Fruit fly (Drosophila melanogaster) whole organism, embryonic: ENCODE data around the gene CG32202.

ENCODE experiments used
- Blimp-1 ChIP-seq: fragments of 200-800 bp; sonication (Bioruptor generic); optimal IDR thresholded peaks from 3 replicates; lab custom pipeline; 2018; ENCODE audit warnings: missing biosample characterization, missing genetic modification characterization, mild to moderate bottlenecking, moderate library complexity, missing genetic modification reagents
- CG10147 ChIP-seq: fragments of 200-800 bp; sonication (Bioruptor generic); optimal IDR thresholded peaks from 2 replicates; lab custom pipeline; 2019; ENCODE audit warnings: missing biosample characterization, mild to moderate bottlenecking, missing genetic modification characterization, moderate library complexity
- CG10431 ChIP-seq: fragments of 200-800 bp; sonication (Bioruptor generic); optimal IDR thresholded peaks from 3 replicates; lab custom pipeline; 2018; ENCODE audit warnings: missing biosample characterization, mild to moderate bottlenecking, missing genetic modification characterization
- CG13287 ChIP-seq: fragments of 200-800 bp; sonication (Bioruptor generic); IDR thresholded peaks from 2 replicates; pipeline ENCODE4 v1.3.6; 2022; ENCODE audit warnings: missing biosample characterization, missing genetic modification characterization; ENCODE audit not compliant: partially characterized antibody
- CG13775 ChIP-seq: fragments of 200-800 bp; sonication (Bioruptor generic); optimal IDR thresholded peaks from 3 replicates; lab custom pipeline; 2017; ENCODE audit warnings: missing biosample characterization, mild to moderate bottlenecking, missing genetic modification characterization
- CG15269 ChIP-seq: fragments of 200-800 bp; sonication (Bioruptor generic); optimal IDR thresholded peaks from 2 replicates; lab custom pipeline; 2018; ENCODE audit warnings: missing biosample characterization, mild to moderate bottlenecking, missing genetic modification characterization, moderate library complexity
- CG1602 ChIP-seq: fragments of 200-800 bp; sonication (Bioruptor generic); optimal IDR thresholded peaks from 3 replicates; lab custom pipeline; 2016; ENCODE audit warnings: missing biosample characterization, missing genetic modification characterization
- CG1603 ChIP-seq: fragments of 200-800 bp; sonication (Bioruptor generic); optimal IDR thresholded peaks from 2 replicates; lab custom pipeline; 2019; ENCODE audit warnings: missing biosample characterization, mild to moderate bottlenecking, missing genetic modification characterization, moderate library complexity
- CG16779 ChIP-seq: fragments of 200-800 bp; sonication (Bioruptor generic); IDR thresholded peaks from 2 replicates; pipeline ENCODE4 v1.3.6; 2022; ENCODE audit warnings: missing biosample characterization, missing genetic modification characterization
- CG17568 ChIP-seq: fragments of 200-800 bp; sonication (Bioruptor generic); optimal IDR thresholded peaks from 2 replicates; lab custom pipeline; 2018; ENCODE audit warnings: missing biosample characterization, mild to moderate bottlenecking, missing genetic modification characterization, moderate library complexity
- CG2199 ChIP-seq: fragments of 200-800 bp; sonication (Bioruptor generic); IDR thresholded peaks from 3 replicates; pipeline ENCODE4 v1.3.6; 2022; ENCODE audit warnings: missing biosample characterization, missing genetic modification characterization
- CG2678 ChIP-seq: fragments of 200-800 bp; sonication (Bioruptor generic); optimal IDR thresholded peaks from 3 replicates; lab custom pipeline; 2019; ENCODE audit warnings: missing biosample characterization, mild to moderate bottlenecking, missing genetic modification characterization, moderate library complexity
- CG32532 ChIP-seq: fragments of 200-800 bp; sonication (Bioruptor generic); IDR thresholded peaks from 2 replicates; pipeline ENCODE4 v1.3.6; 2022; ENCODE audit warnings: missing biosample characterization, missing genetic modification characterization
- CG3281 ChIP-seq: fragments of 200-800 bp; sonication (Bioruptor generic); optimal IDR thresholded peaks from 3 replicates; lab custom pipeline; 2017; ENCODE audit warnings: missing biosample characterization, mild to moderate bottlenecking, missing genetic modification characterization
- CG3726 ChIP-seq: fragments of 200-800 bp; sonication (Bioruptor generic); IDR thresholded peaks from 3 replicates; pipeline ENCODE4, ENCODE4 v1.3.6; 2022; ENCODE audit warnings: missing biosample characterization, missing genetic modification characterization
- CG4820 ChIP-seq: fragments of 200-800 bp; sonication (Bioruptor generic); optimal IDR thresholded peaks from 3 replicates; lab custom pipeline; 2016; ENCODE audit warnings: missing biosample characterization, missing genetic modification characterization
- CG6175 ChIP-seq: fragments of 200-800 bp; sonication (Bioruptor generic); IDR thresholded peaks from 3 replicates; pipeline ENCODE4 v1.3.6; 2022; ENCODE audit warnings: missing biosample characterization, missing genetic modification characterization
- CG6254 ChIP-seq: fragments of 200-800 bp; sonication (Bioruptor generic); optimal IDR thresholded peaks from 3 replicates; lab custom pipeline; 2017; ENCODE audit warnings: mild to moderate bottlenecking, missing biosample characterization, missing genetic modification reagents, missing genetic modification characterization
- CG6854 ChIP-seq: fragments of 200-800 bp; sonication (Bioruptor generic); optimal IDR thresholded peaks from 3 replicates; lab custom pipeline; 2017; ENCODE audit warnings: missing biosample characterization, mild to moderate bottlenecking, missing genetic modification characterization
- CG8290 ChIP-seq, 3 experiments: fragments of 200-800 bp; sonication (Bioruptor generic); optimal IDR thresholded peaks; 2 replicates each; lab custom pipeline; 2016 to 2019; ENCODE audit warnings: missing biosample characterization in 3 of 3, missing genetic modification characterization in 3 of 3, mild to moderate bottlenecking in 2 of 3, moderate library complexity in 1 of 3
- CG9817 ChIP-seq: fragments of 200-800 bp; sonication (Bioruptor generic); optimal IDR thresholded peaks from 2 replicates; lab custom pipeline; 2018; ENCODE audit warnings: missing biosample characterization, mild to moderate bottlenecking, missing genetic modification characterization, moderate library complexity
- CkIIα-i1 ChIP-seq: fragments of 200-800 bp; sonication (Bioruptor generic); IDR thresholded peaks from 2 replicates; pipeline ENCODE4 v1.3.6; 2022; ENCODE audit warnings: missing biosample characterization, missing genetic modification characterization
- CoRest ChIP-seq: fragments of 200-800 bp; sonication (Bioruptor generic); optimal IDR thresholded peaks from 3 replicates; lab custom pipeline; 2018; ENCODE audit warnings: missing biosample characterization, mild to moderate bottlenecking, missing genetic modification characterization, moderate library complexity
- Ets65A ChIP-seq: fragments of 200-800 bp; sonication (Bioruptor generic); peaks from one replicate; lab custom pipeline; 2016; ENCODE audit warnings: missing biosample characterization, missing genetic modification characterization
- Fer1 ChIP-seq: fragments of 200-800 bp; sonication (Bioruptor generic); optimal IDR thresholded peaks from 2 replicates; lab custom pipeline; 2017; ENCODE audit warnings: missing biosample characterization, mild to moderate bottlenecking, missing genetic modification characterization
- Fer2 ChIP-seq: fragments of 200-800 bp; sonication (Bioruptor generic); optimal IDR thresholded peaks from 2 replicates; lab custom pipeline; 2018; ENCODE audit warnings: missing biosample characterization, mild to moderate bottlenecking, missing genetic modification characterization, moderate library complexity
- H15 ChIP-seq: fragments of 200-800 bp; sonication (Bioruptor generic); IDR thresholded peaks from 3 replicates; pipeline ENCODE4 v1.3.6; 2022; ENCODE audit warnings: missing biosample characterization, missing genetic modification characterization
- HLH4C ChIP-seq: fragments of 200-800 bp; sonication (Bioruptor generic); IDR thresholded peaks from 3 replicates; pipeline ENCODE4 v1.3.6; 2022; ENCODE audit warnings: missing biosample characterization, missing genetic modification characterization; ENCODE audit not compliant: partially characterized antibody
- HLHmδ ChIP-seq: fragments of 200-800 bp; sonication (Bioruptor generic); optimal IDR thresholded peaks from 2 replicates; lab custom pipeline; 2018; ENCODE audit warnings: missing biosample characterization, mild to moderate bottlenecking, missing genetic modification characterization, moderate library complexity
- HmgD ChIP-seq: fragments of 200-800 bp; sonication (Bioruptor generic); optimal IDR thresholded peaks from 3 replicates; lab custom pipeline; 2016; ENCODE audit warnings: missing biosample characterization, missing genetic modification characterization
- PHDP ChIP-seq: fragments of 200-800 bp; sonication (Bioruptor generic); optimal IDR thresholded peaks from 3 replicates; lab custom pipeline; 2018; ENCODE audit warnings: missing biosample characterization, mild to moderate bottlenecking, missing genetic modification characterization, moderate library complexity
- Scr ChIP-seq: fragments of 200-800 bp; sonication (Bioruptor generic); IDR thresholded peaks from 2 replicates; pipeline ENCODE4 v1.3.6; 2022; ENCODE audit warnings: missing biosample characterization, missing genetic modification characterization; ENCODE audit not compliant: partially characterized antibody
- Xrp1 ChIP-seq: fragments of 200-800 bp; sonication (Bioruptor generic); IDR thresholded peaks from 2 replicates; pipeline ENCODE4 v1.3.6; 2022; ENCODE audit warnings: missing biosample characterization, missing genetic modification characterization
- az2 ChIP-seq: fragments of 200-800 bp; sonication (Bioruptor generic); optimal IDR thresholded peaks from 3 replicates; lab custom pipeline; 2016; ENCODE audit warnings: missing biosample characterization, missing genetic modification characterization
- bcd ChIP-seq: fragments of 200-800 bp; sonication (Bioruptor generic); optimal IDR thresholded peaks from 2 replicates; lab custom pipeline; 2017; ENCODE audit warnings: missing biosample characterization, mild to moderate bottlenecking, missing genetic modification characterization
- cwo ChIP-seq: fragments of 200-800 bp; sonication (Bioruptor generic); optimal IDR thresholded peaks from 3 replicates; lab custom pipeline; 2017; ENCODE audit warnings: missing biosample characterization, missing genetic modification characterization, mild to moderate bottlenecking, moderate library complexity, missing genetic modification reagents
- gsb-n ChIP-seq: fragments of 200-800 bp; sonication (Bioruptor generic); optimal IDR thresholded peaks from 3 replicates; lab custom pipeline; 2018; ENCODE audit warnings: missing biosample characterization, mild to moderate bottlenecking, missing genetic modification characterization
- her ChIP-seq: fragments of 200-800 bp; sonication (Bioruptor generic); optimal IDR thresholded peaks from 2 replicates; lab custom pipeline; 2016; ENCODE audit warnings: missing biosample characterization, missing genetic modification characterization
- lola ChIP-seq, 3 experiments: fragments of >200 bp in 2 of 3; fragments of 200-800 bp in 1 of 3; sonication (Bioruptor generic) in 1 of 3; optimal IDR thresholded peaks; 2 replicates each; lab custom pipeline; 2017 to 2019; ENCODE audit warnings: missing biosample characterization in 3 of 3, missing genetic modification characterization in 3 of 3, mild to moderate bottlenecking in 1 of 3, moderate library complexity in 1 of 3
- maf-S ChIP-seq: fragments of 200-800 bp; sonication (Bioruptor generic); optimal IDR thresholded peaks from 2 replicates; lab custom pipeline; 2016; ENCODE audit warnings: missing biosample characterization, missing genetic modification characterization
- repo ChIP-seq: fragments of 200-800 bp; sonication (Bioruptor generic); optimal IDR thresholded peaks from 2 replicates; lab custom pipeline; 2016; ENCODE audit warnings: missing biosample characterization, missing genetic modification characterization
- row ChIP-seq: fragments of 200-800 bp; sonication (Bioruptor generic); IDR thresholded peaks from 3 replicates; pipeline ENCODE4 v1.3.6; 2022; ENCODE audit warnings: missing biosample characterization, missing genetic modification characterization
- sna ChIP-seq: fragments of 200-800 bp; sonication (Bioruptor generic); IDR thresholded peaks from 2 replicates; pipeline ENCODE4 v1.3.6; 2022; ENCODE audit warnings: missing biosample characterization, missing genetic modification characterization; ENCODE audit not compliant: partially characterized antibody
- sob ChIP-seq: fragments of 200-800 bp; sonication (Bioruptor generic); IDR thresholded peaks from 2 replicates; pipeline ENCODE4 v1.3.6; 2022; ENCODE audit warnings: missing biosample characterization, missing genetic modification characterization
- sqz ChIP-seq: fragments of 200-800 bp; sonication (Bioruptor generic); optimal IDR thresholded peaks from 3 replicates; lab custom pipeline; 2018; ENCODE audit warnings: missing biosample characterization, mild to moderate bottlenecking, missing genetic modification characterization
- tin ChIP-seq: fragments of 200-800 bp; sonication (Bioruptor generic); optimal IDR thresholded peaks from 3 replicates; lab custom pipeline; 2016; ENCODE audit warnings: missing biosample characterization, missing genetic modification characterization
- tx ChIP-seq: fragments of 200-800 bp; sonication (Bioruptor generic); optimal IDR thresholded peaks from 2 replicates; lab custom pipeline; 2016; ENCODE audit warnings: missing biosample characterization, missing genetic modification characterization
- unpg ChIP-seq: fragments of 200-800 bp; sonication (Bioruptor generic); optimal IDR thresholded peaks from 3 replicates; lab custom pipeline; 2018; ENCODE audit warnings: missing biosample characterization, mild to moderate bottlenecking, missing genetic modification characterization, moderate library complexity

Gene CG32202

DNA sequence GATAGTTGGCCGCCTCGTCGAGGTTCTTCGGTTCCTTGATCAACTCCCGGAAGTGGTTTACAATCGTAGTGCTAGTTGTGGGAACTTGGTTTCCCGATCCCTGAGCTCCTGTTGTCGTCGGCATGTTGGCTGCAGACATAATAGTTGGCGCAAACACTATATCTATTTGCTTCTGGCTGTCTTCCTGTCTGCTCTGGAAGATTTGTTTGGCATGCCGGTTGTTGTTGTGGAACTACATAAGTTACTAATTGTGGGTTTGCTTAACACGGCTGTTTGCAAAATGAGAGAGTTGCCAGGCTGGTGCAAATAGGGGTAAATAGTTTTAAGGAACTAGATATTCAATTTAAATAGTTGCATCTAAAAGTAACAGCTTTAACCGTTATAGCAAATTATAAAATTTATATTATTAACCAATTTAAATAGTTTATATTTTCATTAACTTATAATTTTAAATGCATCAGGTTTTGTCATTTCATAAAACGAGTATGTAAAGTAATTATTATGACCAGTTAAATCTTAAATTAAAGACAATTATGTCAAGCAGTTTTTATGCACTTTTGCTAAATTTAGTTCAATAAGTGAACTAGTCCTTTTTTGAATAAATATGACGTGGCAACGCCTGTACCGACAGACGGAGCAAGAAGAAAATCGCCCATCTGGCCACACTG is at the start of gene CG32202, which contains the start of gene Sgf11 (continued):
- TF ChIP-seq cwo (GFP tag; lab: Kevin White, UChicago) (peak; percentile 32), CG13287 (GFP tag; lab: Robert Waterston, UW) (0 out of 2 replicates have a peak, but pooled peaks have one; percentile 11), CG17568 (GFP tag; lab: Kevin White, UChicago) (no peak), CG2678 (tag; lab: Kevin White, UChicago) (peak; percentile 80), her (GFP tag; lab: Kevin White, UChicago) (no peak), CkIIα-i1 (GFP tag; lab: Robert Waterston, UW) (no peak), HLHmδ (GFP tag; lab: Kevin White, UChicago) (no peak), maf-S (no peak), az2 (GFP tag; lab: Kevin White, UChicago) (peak; percentile 64), CG15269 (tag; lab: Kevin White, UChicago) (peak; percentile 75), CG16779 (GFP tag; lab: Robert Waterston, UW) (no peak), CG2199 (0 out of 3 replicates have a peak, but pooled peaks have one; percentile 31), HmgD (GFP tag; lab: Kevin White, UChicago) (peak; percentile 23), Scr (GFP tag; lab: Robert Waterston, UW) (no peak), Blimp-1 (GFP tag; lab: Kevin White, UChicago) (no peak), lola (GFP tag; optimal IDR thresholded peaks at IDR 0.05; lab: Kevin White, UChicago) (peak in 1 of 3 experiments; percentile 78), Xrp1 (GFP tag; lab: Robert Waterston, UW) (peak; percentile 56), unpg (peak; percentile 68), CG6254 (GFP tag; lab: Kevin White, UChicago) (no peak), CG1603 (tag; lab: Kevin White, UChicago) (peak; percentile 13), CG1602 (GFP tag; lab: Kevin White, UChicago) (peak; percentile 70), CG9817 (tag; lab: Kevin White, UChicago) (peak; percentile 47), Fer1 (peak; percentile 25), row (GFP tag; lab: Robert Waterston, UW) (peak; percentile 87), sob (GFP tag; lab: Robert Waterston, UW) (no peak), sna (no peak), Ets65A (GFP tag; lab: Kevin White, UChicago) (peak; percentile 60), CG6175 (GFP tag; lab: Robert Waterston, UW) (no peak), gsb-n (peak; percentile 48), CG8290 (GFP tag; optimal IDR thresholded peaks at IDR 0.05; lab: Kevin White, UChicago) (peak; percentile 1), CG8290 (tag; optimal IDR thresholded peaks at IDR 0.05; lab: Kevin White, UChicago) (no peak), CoRest (tag; lab: Kevin White, UChicago) (peak; percentile 86), repo (no peak), PHDP (peak; percentile 74), Fer2 (tag; lab: Kevin White, UChicago) (peak; percentile 36), H15 (GFP tag; lab: Robert Waterston, UW) (no peak), CG13775 (peak; percentile 70), tx (GFP tag; lab: Kevin White, UChicago) (no peak), bcd (GFP tag; lab: Kevin White, UChicago) (peak; percentile 55), HLH4C (no peak), CG3281 (GFP tag; lab: Kevin White, UChicago) (peak; percentile 15), CG10147 (GFP tag; lab: Kevin White, UChicago) (peak; percentile 59), sqz (GFP tag; lab: Kevin White, UChicago) (no peak), CG10431 (GFP tag; lab: Kevin White, UChicago) (peak; percentile 18), CG4820 (GFP tag; lab: Kevin White, UChicago) (peak; percentile 7), CG32532 (GFP tag; lab: Robert Waterston, UW) (peak; percentile 64; the same call in 1 of the 2 replicates), CG3726 (GFP tag; lab: Robert Waterston, UW) (no peak), tin (GFP tag; lab: Kevin White, UChicago) (peak; percentile 34), CG6854 (GFP tag; lab: Kevin White, UChicago) (peak; percentile 1)
